Fruit fly (Drosophila melanogaster) whole organism, embryonic: Measurements from ENCODE around the gene CG15638.

ENCODE experiments used
- CG10431 ChIP-seq: fragments of 200-800 bp; sonication (Bioruptor generic); optimal IDR thresholded peaks from 3 replicates; lab custom pipeline; 2018; ENCODE audit warnings: missing biosample characterization, mild to moderate bottlenecking, missing genetic modification characterization
- CG11560 ChIP-seq: fragments of 200-800 bp; sonication (Bioruptor generic); IDR thresholded peaks from 3 replicates; pipeline ENCODE4 v1.3.6; 2022; ENCODE audit warnings: missing biosample characterization, missing genetic modification characterization
- CG13775 ChIP-seq: fragments of 200-800 bp; sonication (Bioruptor generic); optimal IDR thresholded peaks from 3 replicates; lab custom pipeline; 2017; ENCODE audit warnings: missing biosample characterization, mild to moderate bottlenecking, missing genetic modification characterization
- CG14710 ChIP-seq: fragments of 200-800 bp; sonication (Bioruptor generic); optimal IDR thresholded peaks from 3 replicates; lab custom pipeline; 2019; ENCODE audit warnings: missing biosample characterization, mild to moderate bottlenecking, missing genetic modification characterization, moderate library complexity
- CG15011 ChIP-seq: fragments of 200-800 bp; sonication (Bioruptor generic); optimal IDR thresholded peaks from 3 replicates; lab custom pipeline; 2018; ENCODE audit warnings: missing biosample characterization, mild to moderate bottlenecking, missing genetic modification characterization
- CG15073 ChIP-seq: fragments of 200-800 bp; sonication (Bioruptor generic); optimal IDR thresholded peaks from 2 replicates; lab custom pipeline; 2016; ENCODE audit warnings: missing biosample characterization, missing genetic modification characterization
- CG1603 ChIP-seq: fragments of 200-800 bp; sonication (Bioruptor generic); optimal IDR thresholded peaks from 2 replicates; lab custom pipeline; 2019; ENCODE audit warnings: missing biosample characterization, mild to moderate bottlenecking, missing genetic modification characterization, moderate library complexity
- CG31365 ChIP-seq: fragments of 200-800 bp; sonication (Bioruptor generic); optimal IDR thresholded peaks from 2 replicates; lab custom pipeline; 2018; ENCODE audit warnings: missing biosample characterization, mild to moderate bottlenecking, missing genetic modification characterization
- CG3726 ChIP-seq: fragments of 200-800 bp; sonication (Bioruptor generic); IDR thresholded peaks from 3 replicates; pipeline ENCODE4, ENCODE4 v1.3.6; 2022; ENCODE audit warnings: missing biosample characterization, missing genetic modification characterization
- CG4282 ChIP-seq: fragments of 200-800 bp; sonication (Bioruptor generic); optimal IDR thresholded peaks from 2 replicates; lab custom pipeline; 2016; ENCODE audit warnings: missing biosample characterization, missing genetic modification characterization
- CG4404 ChIP-seq: fragments of 200-800 bp; sonication (Bioruptor generic); IDR thresholded peaks from 2 replicates; pipeline ENCODE4 v1.3.6; 2022; ENCODE audit warnings: missing biosample characterization, missing genetic modification characterization
- CG4617 ChIP-seq: fragments of 200-800 bp; sonication (Bioruptor generic); optimal IDR thresholded peaks from 3 replicates; lab custom pipeline; 2016; ENCODE audit warnings: missing biosample characterization, missing genetic modification characterization, borderline replicate concordance
- CG6854 ChIP-seq: fragments of 200-800 bp; sonication (Bioruptor generic); optimal IDR thresholded peaks from 3 replicates; lab custom pipeline; 2017; ENCODE audit warnings: missing biosample characterization, mild to moderate bottlenecking, missing genetic modification characterization
- CG7357 ChIP-seq: fragments of 200-800 bp; sonication (Bioruptor generic); IDR thresholded peaks from 3 replicates; pipeline ENCODE4 v1.3.6; 2022; ENCODE audit warnings: missing biosample characterization, missing genetic modification characterization
- CG7928 ChIP-seq: fragments of 200-800 bp; sonication (Bioruptor generic); optimal IDR thresholded peaks from 2 replicates; lab custom pipeline; 2017; ENCODE audit warnings: missing biosample characterization, mild to moderate bottlenecking, missing genetic modification characterization
- CG8478 ChIP-seq: fragments of >200 bp; optimal IDR thresholded peaks from 2 replicates; lab custom pipeline; 2018
- D19A ChIP-seq: fragments of 200-800 bp; optimal IDR thresholded peaks from 3 replicates; lab custom pipeline; 2019; ENCODE audit warnings: missing biosample characterization, mild to moderate bottlenecking, missing genetic modification characterization, moderate library complexity
- Dref ChIP-seq: fragments of 200-800 bp; sonication (Bioruptor generic); IDR thresholded peaks from 2 replicates; pipeline ENCODE4 v1.3.6; 2022; ENCODE audit warnings: missing biosample characterization, missing genetic modification characterization
- ERR ChIP-seq: fragments of 200-800 bp; sonication (Bioruptor generic); optimal IDR thresholded peaks from 2 replicates; lab custom pipeline; 2016; ENCODE audit warnings: missing biosample characterization, missing genetic modification characterization
- Eip74EF ChIP-seq, 2 experiments: fragments of 200-800 bp in 1 of 2; fragments of >200 bp in 1 of 2; sonication (Bioruptor generic) in 1 of 2; optimal IDR thresholded peaks; 2 replicates each; lab custom pipeline; 2017 to 2019; ENCODE audit warnings: missing biosample characterization in 2 of 2, missing genetic modification characterization in 2 of 2, mild to moderate bottlenecking in 1 of 2, moderate library complexity in 1 of 2
- Fer3 ChIP-seq: fragments of 200-800 bp; sonication (Bioruptor generic); optimal IDR thresholded peaks from 2 replicates; lab custom pipeline; 2018; ENCODE audit warnings: missing biosample characterization, mild to moderate bottlenecking, missing genetic modification characterization, moderate library complexity
- HHEX ChIP-seq: fragments of 200-800 bp; sonication (Bioruptor generic); optimal IDR thresholded peaks from 3 replicates; lab custom pipeline; 2017; ENCODE audit warnings: missing biosample characterization, mild to moderate bottlenecking, missing genetic modification characterization, missing genetic modification reagents
- Hand ChIP-seq: fragments of 200-800 bp; sonication (Bioruptor generic); optimal IDR thresholded peaks from 2 replicates; lab custom pipeline; 2017; ENCODE audit warnings: mild to moderate bottlenecking, missing biosample characterization, missing genetic modification reagents, missing genetic modification characterization
- Mrtf ChIP-seq: fragments of 200-800 bp; sonication (Bioruptor generic); IDR thresholded peaks from 3 replicates; pipeline ENCODE4 v1.3.6; 2022; ENCODE audit warnings: missing biosample characterization, missing genetic modification characterization
- Nf-YC ChIP-seq: fragments of 200-800 bp; optimal IDR thresholded peaks from 3 replicates; lab custom pipeline; 2019; ENCODE audit warnings: missing biosample characterization, mild to moderate bottlenecking, missing genetic modification characterization, moderate library complexity
- Sox102F ChIP-seq: fragments of 200-800 bp; sonication (Bioruptor generic); optimal IDR thresholded peaks from 2 replicates; lab custom pipeline; 2018; ENCODE audit warnings: missing biosample characterization, mild to moderate bottlenecking, missing genetic modification characterization, moderate library complexity
- ab ChIP-seq: fragments of 200-800 bp; sonication (Bioruptor generic); optimal IDR thresholded peaks from 2 replicates; lab custom pipeline; 2016; ENCODE audit warnings: missing biosample characterization, missing genetic modification characterization
- abd-A ChIP-seq: fragments of 200-800 bp; sonication (Bioruptor generic); optimal IDR thresholded peaks from 3 replicates; lab custom pipeline; 2019; ENCODE audit warnings: missing biosample characterization, mild to moderate bottlenecking, missing genetic modification characterization, moderate library complexity
- ac ChIP-seq: fragments of 200-800 bp; sonication (Bioruptor generic); optimal IDR thresholded peaks from 3 replicates; lab custom pipeline; 2017; ENCODE audit warnings: missing biosample characterization, mild to moderate bottlenecking, missing genetic modification characterization
- al ChIP-seq: fragments of 200-800 bp; sonication (Bioruptor generic); IDR thresholded peaks from 2 replicates; pipeline ENCODE4 v1.3.6; 2022; ENCODE audit warnings: missing biosample characterization, missing genetic modification characterization
- cas ChIP-seq: fragments of 200-800 bp; sonication (Bioruptor generic); IDR thresholded peaks from 2 replicates; pipeline ENCODE4 v1.3.6; 2022; ENCODE audit warnings: missing biosample characterization, missing genetic modification characterization
- dmrt11E ChIP-seq: fragments of 200-800 bp; sonication (Bioruptor generic); optimal IDR thresholded peaks from 3 replicates; lab custom pipeline; 2018; ENCODE audit warnings: missing biosample characterization, mild to moderate bottlenecking, missing genetic modification characterization, moderate library complexity
- fd102C ChIP-seq: fragments of 200-800 bp; sonication (Bioruptor generic); optimal IDR thresholded peaks from 2 replicates; lab custom pipeline; 2018; ENCODE audit warnings: missing biosample characterization, mild to moderate bottlenecking, missing genetic modification characterization, moderate library complexity
- fd96Cb ChIP-seq: fragments of 200-800 bp; sonication (Bioruptor generic); optimal IDR thresholded peaks from 2 replicates; lab custom pipeline; 2018; ENCODE audit warnings: missing biosample characterization, mild to moderate bottlenecking, missing genetic modification characterization, moderate library complexity
- hbn ChIP-seq: fragments of 200-800 bp; sonication (Bioruptor generic); IDR thresholded peaks from 2 replicates; pipeline ENCODE4 v1.3.6; 2022; ENCODE audit warnings: missing biosample characterization, missing genetic modification characterization; ENCODE audit not compliant: partially characterized antibody
- jing ChIP-seq: fragments of 200-800 bp; sonication (Bioruptor generic); optimal IDR thresholded peaks from 2 replicates; lab custom pipeline; 2018; ENCODE audit warnings: missing biosample characterization, mild to moderate bottlenecking, missing genetic modification characterization
- kni ChIP-seq: fragments of 200-800 bp; sonication (Bioruptor generic); optimal IDR thresholded peaks from 3 replicates; lab custom pipeline; 2017; ENCODE audit warnings: mild to moderate bottlenecking, missing biosample characterization, missing genetic modification reagents, missing genetic modification characterization
- lola ChIP-seq, 3 experiments: fragments of >200 bp in 2 of 3; fragments of 200-800 bp in 1 of 3; sonication (Bioruptor generic) in 1 of 3; optimal IDR thresholded peaks; 2 replicates each; lab custom pipeline; 2017 to 2019; ENCODE audit warnings: missing biosample characterization in 3 of 3, missing genetic modification characterization in 3 of 3, mild to moderate bottlenecking in 1 of 3, moderate library complexity in 1 of 3
- mirr ChIP-seq: fragments of 200-800 bp; sonication (Bioruptor generic); optimal IDR thresholded peaks from 3 replicates; lab custom pipeline; 2018; ENCODE audit warnings: missing biosample characterization, mild to moderate bottlenecking, missing genetic modification characterization
- nom ChIP-seq: fragments of 200-800 bp; sonication (Bioruptor generic); optimal IDR thresholded peaks from 2 replicates; lab custom pipeline; 2017; ENCODE audit warnings: missing biosample characterization, missing genetic modification characterization, mild to moderate bottlenecking, moderate library complexity, missing genetic modification reagents
- pros ChIP-seq: fragments of 200-800 bp; sonication (Bioruptor generic); optimal IDR thresholded peaks from 3 replicates; lab custom pipeline; 2019; ENCODE audit warnings: missing biosample characterization, mild to moderate bottlenecking, missing genetic modification characterization, moderate library complexity
- pzg ChIP-seq: fragments of 200-800 bp; sonication (Bioruptor generic); optimal IDR thresholded peaks from 3 replicates; lab custom pipeline; 2018; ENCODE audit warnings: missing biosample characterization, mild to moderate bottlenecking, missing genetic modification characterization, moderate library complexity
- rib ChIP-seq: fragments of 200-800 bp; sonication (Bioruptor generic); IDR thresholded peaks from 2 replicates; pipeline ENCODE4 v1.3.6; 2022; ENCODE audit warnings: missing biosample characterization, missing genetic modification characterization
- ro ChIP-seq: fragments of 200-800 bp; sonication (Bioruptor generic); IDR thresholded peaks from 2 replicates; pipeline ENCODE4 v1.3.6; 2022; ENCODE audit warnings: missing biosample characterization, missing genetic modification characterization
- scrt ChIP-seq: fragments of 200-800 bp; sonication (Bioruptor generic); optimal IDR thresholded peaks from 2 replicates; lab custom pipeline; 2018; ENCODE audit warnings: missing biosample characterization, mild to moderate bottlenecking, missing genetic modification characterization, moderate library complexity
- seq ChIP-seq: fragments of 200-800 bp; sonication (Bioruptor generic); IDR thresholded peaks from 2 replicates; pipeline ENCODE4 v1.3.6; 2022; ENCODE audit warnings: missing biosample characterization, missing genetic modification characterization
- shn ChIP-seq: fragments of 200-800 bp; sonication (Bioruptor generic); optimal IDR thresholded peaks from 3 replicates; lab custom pipeline; 2016; ENCODE audit warnings: missing biosample characterization, missing genetic modification characterization
- slbo ChIP-seq: fragments of 200-800 bp; sonication (Bioruptor generic); IDR thresholded peaks from 2 replicates; pipeline ENCODE4 v1.3.6; 2022; ENCODE audit warnings: missing biosample characterization, missing genetic modification characterization
- zfh1 ChIP-seq: fragments of 200-800 bp; sonication (Bioruptor generic); IDR thresholded peaks from 3 replicates; pipeline ENCODE4 v1.3.6; 2022; ENCODE audit warnings: missing biosample characterization, missing genetic modification characterization

The CG15638 gene

DNA sequence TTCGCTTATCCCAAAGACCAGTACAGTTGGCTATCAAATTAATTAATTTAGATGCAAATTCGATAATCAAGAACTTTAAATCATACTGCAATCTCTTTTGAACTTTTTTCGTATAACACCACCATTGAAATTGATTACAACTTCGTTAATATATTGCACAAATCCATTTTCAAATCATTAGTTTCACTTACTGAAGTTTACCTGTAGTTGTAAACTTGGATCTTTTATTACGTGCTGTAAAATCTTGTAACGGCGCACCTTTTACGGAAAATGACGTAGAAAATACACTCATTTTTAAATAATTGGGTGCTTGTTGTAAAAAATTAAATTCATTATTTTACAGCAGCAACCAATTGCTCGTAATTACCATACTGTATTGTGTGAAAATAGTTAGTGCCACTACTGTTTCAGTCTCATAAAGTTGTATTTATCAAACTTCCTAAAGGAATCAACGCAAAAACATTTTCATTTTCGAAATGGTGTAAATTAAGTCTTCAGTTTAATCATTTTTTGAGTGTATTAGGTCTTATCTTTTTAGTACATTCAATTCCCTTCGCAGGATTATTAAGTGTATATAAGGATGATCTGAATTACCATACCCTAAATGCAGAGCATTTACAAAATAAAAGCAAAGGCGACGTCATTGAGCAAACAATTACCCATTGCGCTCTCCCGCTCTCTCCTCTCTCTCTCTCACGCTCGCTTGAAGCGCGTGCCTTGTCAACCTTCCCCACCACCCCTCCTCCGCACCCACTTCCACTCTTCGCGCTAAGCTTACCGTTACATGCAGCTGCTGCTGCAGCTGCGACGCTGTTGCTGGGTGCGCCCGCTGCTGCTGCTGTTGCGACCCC lies 23.2 kb downstream of the CG15638 start (continued):
- TF ChIP-seq hbn (GFP tag; lab: Robert Waterston, UW) (no peak), abd-A (tag; lab: Kevin White, UChicago) (no peak), nom (peak; percentile 4), D19A (tag; lab: Kevin White, UChicago) (peak; percentile 86), CG1603 (peak; percentile 49), CG15073 (GFP tag; lab: Kevin White, UChicago) (no peak), CG31365 (tag; lab: Kevin White, UChicago) (no peak), slbo (GFP tag; lab: Robert Waterston, UW) (peak; percentile 71), scrt (GFP tag; lab: Kevin White, UChicago) (no peak), CG4617 (no peak), Dref (GFP tag; lab: Robert Waterston, UW) (no peak), CG6854 (GFP tag; lab: Kevin White, UChicago) (no peak), ERR (GFP tag; lab: Kevin White, UChicago) (no peak), kni (peak; percentile 30), CG11560 (tag; lab: Robert Waterston, UW) (no peak), seq (peak; percentile 45; the same call in 1 of the 2 replicates), rib (no peak), Eip74EF (GFP tag; optimal IDR thresholded peaks at IDR 0.05; lab: Kevin White, UChicago) (no peak), zfh1 (no peak), dmrt11E (no peak), jing (GFP tag; lab: Kevin White, UChicago) (no peak), Fer3 (tag; lab: Kevin White, UChicago) (peak; percentile 52), CG7357 (no peak), CG13775 (GFP tag; lab: Kevin White, UChicago) (no peak), CG10431 (no peak), Nf-YC (tag; lab: Kevin White, UChicago) (no peak), Sox102F (GFP tag; lab: Kevin White, UChicago) (peak; percentile 47), pzg (GFP tag; lab: Kevin White, UChicago) (no peak), CG8478 (lab: Kevin White, UChicago) (no peak), ac (GFP tag; lab: Kevin White, UChicago) (no peak), mirr (GFP tag; lab: Kevin White, UChicago) (no peak), pros (GFP tag; lab: Kevin White, UChicago) (no peak), CG7928 (GFP tag; lab: Kevin White, UChicago) (no peak), CG3726 (GFP tag; lab: Robert Waterston, UW) (no peak), fd102C (GFP tag; lab: Kevin White, UChicago) (no peak), CG4282 (no peak), ro (GFP tag; lab: Robert Waterston, UW) (no peak), Hand (GFP tag; lab: Kevin White, UChicago) (no peak), fd96Cb (tag; lab: Kevin White, UChicago) (peak; percentile 32), CG4404 (GFP tag; lab: Robert Waterston, UW) (no peak), lola (GFP tag; optimal IDR thresholded peaks at IDR 0.05; lab: Kevin White, UChicago) (no peak), cas (GFP tag; lab: Robert Waterston, UW) (no peak), Mrtf (no peak), ab (GFP tag; lab: Kevin White, UChicago) (no peak), CG14710 (tag; lab: Kevin White, UChicago) (no peak), shn (GFP tag; lab: Kevin White, UChicago) (no peak), al (GFP tag; lab: Robert Waterston, UW) (0 out of 2 replicates have a peak, but pooled peaks have one; percentile 10), HHEX (GFP tag; lab: Kevin White, UChicago) (peak; percentile 19), CG15011 (GFP tag; lab: Kevin White, UChicago) (no peak)
